In the genomic region with DNA sequence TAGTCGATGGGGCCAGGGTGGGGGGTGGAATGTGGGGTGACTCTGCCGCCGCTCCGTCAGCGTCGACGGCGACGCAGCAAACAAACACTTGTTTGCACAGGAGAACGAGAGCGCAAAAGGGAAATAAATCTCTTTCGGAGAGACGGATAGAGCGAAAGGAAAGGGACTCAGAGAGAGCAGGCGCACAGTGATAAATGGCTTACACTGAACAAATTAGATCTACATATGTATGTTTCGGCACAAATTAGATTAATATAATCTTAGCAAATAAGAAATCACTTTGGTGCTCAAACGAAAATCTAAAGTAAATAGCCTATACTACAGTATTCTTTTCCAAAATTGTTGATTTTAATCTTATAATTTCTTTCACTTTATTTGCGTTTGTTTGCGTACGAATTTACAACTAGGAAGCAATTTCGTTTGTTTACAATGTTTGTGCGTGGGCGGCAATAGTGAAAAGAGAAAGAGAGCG, we compare ENCODE assay signal across 6 fruit fly cellular contexts.
TF ChIP-seq lines count a peak whose summit lies in the region.

No protein-coding gene starts in this region.

- peak; percentile 51 for TF ChIP-seq CTCF in whole organism, embryonic (GFP tag; optimal IDR thresholded peaks at IDR 0.05; lab: Kevin White, UChicago)

TF ChIP-seq in whole organism, 6 proteins besides CTCF, POLR2A, EP300 and RAD21:
- TF ChIP-seq usp (GFP tag; optimal IDR thresholded peaks at IDR 0.05; lab: Kevin White, UChicago) (no peak), Dll (optimal IDR thresholded peaks at IDR 0.05; lab: Kevin White, UChicago) (peak; percentile 52)

TF ChIP-seq in whole organism, adult, 20 proteins besides CTCF, POLR2A, EP300 and RAD21 (continues in another document):
- peak; percentile 17 for TF ChIP-seq Mnt (GFP tag; optimal IDR thresholded peaks at IDR 0.05; lab: Kevin White, UChicago)
- TF ChIP-seq tj (GFP tag; optimal IDR thresholded peaks at IDR 0.05; lab: Kevin White, UChicago): no peak
- peak; percentile 57 for TF ChIP-seq cic (GFP tag; optimal IDR thresholded peaks at IDR 0.05; lab: Kevin White, UChicago)
- TF ChIP-seq CG7101 (tag; optimal IDR thresholded peaks at IDR 0.05; lab: Kevin White, UChicago): peak; percentile 83
- TF ChIP-seq Hr96 (GFP tag; optimal IDR thresholded peaks at IDR 0.05; lab: Kevin White, UChicago): peak; percentile 9
- TF ChIP-seq CG11617 (GFP tag; optimal IDR thresholded peaks at IDR 0.05; lab: Kevin White, UChicago): peak; percentile 70
- peak; percentile 32 for TF ChIP-seq pad (GFP tag; optimal IDR thresholded peaks at IDR 0.05; lab: Kevin White, UChicago)
- TF ChIP-seq Crg-1 (GFP tag; optimal IDR thresholded peaks at IDR 0.05; lab: Kevin White, UChicago): peak; percentile 19
- TF ChIP-seq bab1 (GFP tag; optimal IDR thresholded peaks at IDR 0.05; lab: Kevin White, UChicago): peak; percentile 60
- TF ChIP-seq cnc (optimal IDR thresholded peaks at IDR 0.05; lab: Kevin White, UChicago): no peak
- peak; percentile 65 for TF ChIP-seq CG7045 (GFP tag; optimal IDR thresholded peaks at IDR 0.05; lab: Kevin White, UChicago)
- TF ChIP-seq Clk (GFP tag; optimal IDR thresholded peaks at IDR 0.05; lab: Kevin White, UChicago): peak; percentile 50
- peak; percentile 69 for TF ChIP-seq kay (GFP tag; lab: Kevin White, UChicago; ENCODE audit: borderline replicate concordance)
- TF ChIP-seq CG14711 (tag; optimal IDR thresholded peaks at IDR 0.05; lab: Kevin White, UChicago): peak; percentile 79
- TF ChIP-seq toe (GFP tag; optimal IDR thresholded peaks at IDR 0.05; lab: Kevin White, UChicago): peak; percentile 22
- peak; percentile 78 for TF ChIP-seq CG12768 (GFP tag; optimal IDR thresholded peaks at IDR 0.05; lab: Kevin White, UChicago)

TF ChIP-seq in whole organism, embryonic, 481 proteins besides CTCF, POLR2A, EP300 and RAD21 (continues in another document):
- TF ChIP-seq maf-S (GFP tag; optimal IDR thresholded peaks at IDR 0.05; lab: Kevin White, UChicago): peak; percentile 82
- TF ChIP-seq pum (GFP tag; optimal IDR thresholded peaks at IDR 0.05; lab: Kevin White, UChicago): peak; percentile 86
- TF ChIP-seq ham (GFP tag; IDR thresholded peaks at IDR 0.05; lab: Robert Waterston, UW): peak; percentile 66; the same call in 1 of the 2 replicates
- peak; percentile 90 for TF ChIP-seq Six4 (GFP tag; optimal IDR thresholded peaks at IDR 0.05; lab: Kevin White, UChicago)
- TF ChIP-seq stwl (tag; optimal IDR thresholded peaks at IDR 0.05; lab: Kevin White, UChicago): peak; percentile 66
- peak; percentile 81 for TF ChIP-seq CG9817 (tag; optimal IDR thresholded peaks at IDR 0.05; lab: Kevin White, UChicago)
- TF ChIP-seq CG30431 (GFP tag; optimal IDR thresholded peaks at IDR 0.05; lab: Kevin White, UChicago): peak; percentile 81
- peak; percentile 91 for TF ChIP-seq slp2 (GFP tag; optimal IDR thresholded peaks at IDR 0.05; lab: Kevin White, UChicago)
- TF ChIP-seq tgo (GFP tag; IDR thresholded peaks at IDR 0.05; lab: Robert Waterston, UW): peak; percentile 91
- peak; percentile 93 for TF ChIP-seq CG32767 (GFP tag; IDR thresholded peaks at IDR 0.05; lab: Robert Waterston, UW)
- peak; percentile 85 for TF ChIP-seq disco-r (GFP tag; optimal IDR thresholded peaks at IDR 0.05; lab: Kevin White, UChicago)
- TF ChIP-seq corto (GFP tag; optimal IDR thresholded peaks at IDR 0.05; lab: Kevin White, UChicago): peak; percentile 69
- peak; percentile 67 for TF ChIP-seq CG1792 (GFP tag; optimal IDR thresholded peaks at IDR 0.05; lab: Kevin White, UChicago)
- no peak for TF ChIP-seq Dp (GFP tag; optimal IDR thresholded peaks at IDR 0.05; lab: Kevin White, UChicago)
- no peak for TF ChIP-seq Ets97D (GFP tag; optimal IDR thresholded peaks at IDR 0.05; lab: Kevin White, UChicago)
- no peak for TF ChIP-seq CG6791 (GFP tag; IDR thresholded peaks at IDR 0.05; lab: Robert Waterston, UW; ENCODE audit: partially characterized antibody)
- peak; percentile 92 for TF ChIP-seq grau (tag; optimal IDR thresholded peaks at IDR 0.05; lab: Kevin White, UChicago)

TF ChIP-seq in whole organism, prepupa, 60 proteins besides CTCF, POLR2A, EP300 and RAD21 (continues in another document):
- TF ChIP-seq Eip78C (GFP tag; lab: Kevin White, UChicago) (peak; percentile 95), CG6163 (GFP tag; IDR thresholded peaks at IDR 0.05; lab: Robert Waterston, UW) (peak; percentile 98), CG8319 (GFP tag; optimal IDR thresholded peaks at IDR 0.05; lab: Kevin White, UChicago) (peak; percentile 88), CG15336 (GFP tag; IDR thresholded peaks at IDR 0.05; lab: Robert Waterston, UW) (peak; percentile 94), Lpt (GFP tag; optimal IDR thresholded peaks at IDR 0.05; lab: Kevin White, UChicago) (peak; percentile 86), vri (GFP tag; optimal IDR thresholded peaks at IDR 0.05; lab: Kevin White, UChicago) (peak; percentile 69), esn (GFP tag; optimal IDR thresholded peaks at IDR 0.05; lab: Kevin White, UChicago) (peak; percentile 93), Eip93F (GFP tag; optimal IDR thresholded peaks at IDR 0.05; lab: Kevin White, UChicago) (peak; percentile 27), CG11294 (GFP tag; IDR thresholded peaks at IDR 0.05; lab: Robert Waterston, UW) (peak; percentile 84), acj6 (GFP tag; optimal IDR thresholded peaks at IDR 0.05; lab: Kevin White, UChicago) (peak; percentile 92), CG34406 (GFP tag; optimal IDR thresholded peaks at IDR 0.05; lab: Kevin White, UChicago) (peak; percentile 93), dsx (GFP tag; optimal IDR thresholded peaks at IDR 0.05; lab: Kevin White, UChicago; ENCODE audit: poor library complexity, severe bottlenecking) (peak; percentile 87), lz (GFP tag; optimal IDR thresholded peaks at IDR 0.05; lab: Kevin White, UChicago) (peak; percentile 90), CG6276 (GFP tag; optimal IDR thresholded peaks at IDR 0.05; lab: Kevin White, UChicago) (peak; percentile 82), cyc (GFP tag; optimal IDR thresholded peaks at IDR 0.05; lab: Kevin White, UChicago) (peak; percentile 87), fd59A (GFP tag; optimal IDR thresholded peaks at IDR 0.05; lab: Kevin White, UChicago) (peak; percentile 83), CG7368 (GFP tag; optimal IDR thresholded peaks at IDR 0.05; lab: Kevin White, UChicago) (peak; percentile 89)

TF ChIP-seq in whole organism, pupa, 21 proteins besides CTCF, POLR2A, EP300 and RAD21 (continues in another document):
- peak; percentile 93 for TF ChIP-seq CG34367 (tag; optimal IDR thresholded peaks at IDR 0.05; lab: Kevin White, UChicago)
- peak; percentile 93 for TF ChIP-seq CG8301 (tag; optimal IDR thresholded peaks at IDR 0.05; lab: Kevin White, UChicago)
- TF ChIP-seq CG32121 (GFP tag; IDR thresholded peaks at IDR 0.05; lab: Robert Waterston, UW): peak; percentile 91
- peak; percentile 89 for TF ChIP-seq Snoo (tag; optimal IDR thresholded peaks at IDR 0.05; lab: Kevin White, UChicago)
- peak; percentile 90 for TF ChIP-seq rn (GFP tag; IDR thresholded peaks at IDR 0.05; lab: Robert Waterston, UW)
- peak; percentile 80 for TF ChIP-seq Pif1B (GFP tag; optimal IDR thresholded peaks at IDR 0.05; lab: Kevin White, UChicago)
- TF ChIP-seq gl (tag; optimal IDR thresholded peaks at IDR 0.05; lab: Kevin White, UChicago): peak; percentile 85
- TF ChIP-seq CG14655 (GFP tag; optimal IDR thresholded peaks at IDR 0.05; lab: Kevin White, UChicago): peak; percentile 91
- peak; percentile 47; the same call in 1 of the 2 replicates for TF ChIP-seq CG10348 (GFP tag; IDR thresholded peaks at IDR 0.05; lab: Robert Waterston, UW)
- peak; percentile 97 for TF ChIP-seq CG4496 (GFP tag; IDR thresholded peaks at IDR 0.05; lab: Robert Waterston, UW)
- TF ChIP-seq Ets98B (GFP tag; IDR thresholded peaks at IDR 0.05; lab: Robert Waterston, UW): peak; percentile 92
- peak; percentile 96 for TF ChIP-seq CG17806 (tag; optimal IDR thresholded peaks at IDR 0.05; lab: Kevin White, UChicago)
- peak; percentile 81 for TF ChIP-seq fd96Ca (GFP tag; IDR thresholded peaks at IDR 0.05; lab: Robert Waterston, UW)
- peak; percentile 92 for TF ChIP-seq CG15710 (tag; optimal IDR thresholded peaks at IDR 0.05; lab: Kevin White, UChicago)
- TF ChIP-seq D1 (tag; optimal IDR thresholded peaks at IDR 0.05; lab: Kevin White, UChicago): peak; percentile 94
- TF ChIP-seq EcR (GFP tag; optimal IDR thresholded peaks at IDR 0.05; lab: Kevin White, UChicago): no peak
- peak; percentile 95 for TF ChIP-seq CG8159 (tag; optimal IDR thresholded peaks at IDR 0.05; lab: Kevin White, UChicago)
- peak; percentile 92 for TF ChIP-seq CG12605 (GFP tag; IDR thresholded peaks at IDR 0.05; lab: Robert Waterston, UW)
- peak; percentile 93 for TF ChIP-seq CG9948 (tag; optimal IDR thresholded peaks at IDR 0.05; lab: Kevin White, UChicago)

TF ChIP-seq in whole organism, wandering third instar larva, 38 proteins besides CTCF, POLR2A, EP300 and RAD21 (continues in another document):
- TF ChIP-seq h (GFP tag; optimal IDR thresholded peaks at IDR 0.05; lab: Kevin White, UChicago) (peak; percentile 79), Myc (optimal IDR thresholded peaks at IDR 0.05; lab: Kevin White, UChicago) (no peak), sv (GFP tag; optimal IDR thresholded peaks at IDR 0.05; lab: Kevin White, UChicago) (peak; percentile 87), Abd-B (GFP tag; optimal IDR thresholded peaks at IDR 0.05; lab: Kevin White, UChicago) (no peak), ey (GFP tag; optimal IDR thresholded peaks at IDR 0.05; lab: Kevin White, UChicago) (peak; percentile 84), woc (GFP tag; optimal IDR thresholded peaks at IDR 0.05; lab: Kevin White, UChicago) (peak; percentile 45), Dfd (GFP tag; optimal IDR thresholded peaks at IDR 0.05; lab: Kevin White, UChicago) (no peak), sage (GFP tag; optimal IDR thresholded peaks at IDR 0.05; lab: Kevin White, UChicago) (peak; percentile 50), dsf (GFP tag; optimal IDR thresholded peaks at IDR 0.05; lab: Kevin White, UChicago; ENCODE audit: borderline replicate concordance) (no peak), pan (optimal IDR thresholded peaks at IDR 0.05; lab: Kevin White, UChicago) (no peak), Hr83 (GFP tag; optimal IDR thresholded peaks at IDR 0.05; lab: Kevin White, UChicago; ENCODE audit: poor library complexity, severe bottlenecking) (peak; percentile 71), brk (GFP tag; optimal IDR thresholded peaks at IDR 0.05; lab: Kevin White, UChicago) (peak; percentile 77), Hr78 (GFP tag; optimal IDR thresholded peaks at IDR 0.05; lab: Kevin White, UChicago) (no peak), rgr (GFP tag; optimal IDR thresholded peaks at IDR 0.05; lab: Kevin White, UChicago) (peak; percentile 89), dl (GFP tag; optimal IDR thresholded peaks at IDR 0.05; lab: Kevin White, UChicago; ENCODE audit: insufficient read depth in 1 of 2, partially characterized antibody in 2 of 2) (peak; percentile 23 to 80), Vsx2 (GFP tag; optimal IDR thresholded peaks at IDR 0.05; lab: Kevin White, UChicago; ENCODE audit: partially characterized antibody) (no peak), tai (GFP tag; optimal IDR thresholded peaks at IDR 0.05; lab: Kevin White, UChicago) (peak; percentile 69), N (GFP tag; optimal IDR thresholded peaks at IDR 0.05; lab: Kevin White, UChicago) (no peak), fru (GFP tag; optimal IDR thresholded peaks at IDR 0.05; lab: Kevin White, UChicago) (peak; percentile 89), Sp1 (GFP tag; optimal IDR thresholded peaks at IDR 0.05; lab: Kevin White, UChicago) (peak; percentile 84)
